Worm (Caenorhabditis elegans) whole organism, L3 larva: Measurements from ENCODE around the gene C01G12.3.

Experiments used
- R02D3.7 ChIP-seq: fragments of 150-350 bp; optimal IDR thresholded peaks from 2 replicates; lab custom pipeline; 2014; ENCODE audit warnings: missing biosample characterization, missing genetic modification characterization
- ZK546.5 ChIP-seq: sonication (generic microtip); optimal IDR thresholded peaks from 2 replicates; lab custom pipeline; 2017; ENCODE audit warnings: missing biosample characterization, missing genetic modification characterization
- aly-2 ChIP-seq: fragments of 150-350 bp; optimal IDR thresholded peaks from 2 replicates; lab custom pipeline; 2014; ENCODE audit warnings: missing biosample characterization, missing genetic modification characterization
- ceh-28 ChIP-seq: fragments of 150-350 bp; optimal IDR thresholded peaks from 2 replicates; lab custom pipeline; 2014; ENCODE audit warnings: missing biosample characterization, missing genetic modification reagents, missing genetic modification characterization
- ceh-82 ChIP-seq: fragments of 150-350 bp; optimal IDR thresholded peaks from 2 replicates; lab custom pipeline; 2014; ENCODE audit warnings: missing biosample characterization, missing genetic modification characterization
- egl-27 ChIP-seq: sonication (generic microtip); optimal IDR thresholded peaks from 4 replicates; lab custom pipeline; 2017; ENCODE audit warnings: missing biosample characterization, missing genetic modification reagents, missing genetic modification characterization
- egl-5 ChIP-seq: fragments of 150-350 bp; optimal IDR thresholded peaks from 2 replicates; lab custom pipeline; 2017; ENCODE audit warnings: missing biosample characterization, missing genetic modification reagents, missing genetic modification characterization, inconsistent platforms
- elt-2 ChIP-seq: sonication (generic microtip); optimal IDR thresholded peaks from 2 replicates; lab custom pipeline; 2016; ENCODE audit warnings: missing genetic modification reagents, mild to moderate bottlenecking, missing genetic modification characterization, missing compliant biosample characterization
- eor-1 ChIP-seq, 2 experiments: fragments of 150-350 bp; optimal IDR thresholded peaks; 2 replicates each; lab custom pipeline; 2014 to 2018; ENCODE audit warnings: missing biosample characterization in 2 of 2, missing genetic modification characterization in 2 of 2
- fkh-10 ChIP-seq: sonication (generic microtip); optimal IDR thresholded peaks from 2 replicates; lab custom pipeline; 2017; ENCODE audit warnings: missing biosample characterization, missing genetic modification reagents, missing genetic modification characterization
- hmg-11 ChIP-seq: sonication (generic microtip); optimal IDR thresholded peaks from 2 replicates; lab custom pipeline; 2016; ENCODE audit warnings: missing genetic modification characterization, missing compliant biosample characterization
- jun-1 ChIP-seq: fragments of 150-350 bp; optimal IDR thresholded peaks from 2 replicates; lab custom pipeline; 2014; ENCODE audit warnings: missing biosample characterization, missing genetic modification reagents, missing genetic modification characterization
- lin-15B ChIP-seq: fragments of 150-350 bp; optimal IDR thresholded peaks from 2 replicates; lab custom pipeline; 2014; ENCODE audit warnings: missing biosample characterization, missing genetic modification characterization
- lsy-12 ChIP-seq: sonication (generic microtip); optimal IDR thresholded peaks from 2 replicates; lab custom pipeline; 2016; ENCODE audit warnings: mild to moderate bottlenecking, missing genetic modification characterization, missing compliant biosample characterization
- mdl-1 ChIP-seq: fragments of 150-350 bp; optimal IDR thresholded peaks from 2 replicates; lab custom pipeline; 2014; ENCODE audit warnings: missing biosample characterization, missing genetic modification characterization
- nfya-1 ChIP-seq: sonication (generic microtip); optimal IDR thresholded peaks from 2 replicates; lab custom pipeline; 2017; ENCODE audit warnings: missing genetic modification characterization, mild to moderate bottlenecking, missing compliant biosample characterization, antibody characterized with exemption, moderate library complexity; ENCODE audit not compliant: insufficient read depth
- nhr-11 ChIP-seq: fragments of 150-350 bp; optimal IDR thresholded peaks from 2 replicates; lab custom pipeline; 2014; ENCODE audit warnings: missing biosample characterization, missing genetic modification characterization
- nhr-23 ChIP-seq: fragments of 150-350 bp; optimal IDR thresholded peaks from 2 replicates; lab custom pipeline; 2014; ENCODE audit warnings: missing biosample characterization, missing genetic modification reagents, missing genetic modification characterization
- nhr-237 ChIP-seq: fragments of 150-350 bp; optimal IDR thresholded peaks from 2 replicates; lab custom pipeline; 2014; ENCODE audit warnings: missing biosample characterization, missing genetic modification characterization
- nhr-25 ChIP-seq: sonication (generic microtip); optimal IDR thresholded peaks from 2 replicates; lab custom pipeline; 2017; ENCODE audit warnings: missing biosample characterization, missing genetic modification characterization
- nhr-28 ChIP-seq: fragments of 150-350 bp; optimal IDR thresholded peaks from 2 replicates; lab custom pipeline; 2014; ENCODE audit warnings: missing biosample characterization, missing genetic modification characterization
- nhr-43 ChIP-seq: sonication (generic microtip); optimal IDR thresholded peaks from 2 replicates; lab custom pipeline; 2016; ENCODE audit warnings: mild to moderate bottlenecking, missing genetic modification characterization, missing compliant biosample characterization; ENCODE audit not compliant: poor library complexity, severe bottlenecking
- nhr-67 ChIP-seq: fragments of 150-350 bp; optimal IDR thresholded peaks from 2 replicates; lab custom pipeline; 2014; ENCODE audit warnings: missing biosample characterization, missing genetic modification characterization
- nhr-77 ChIP-seq: fragments of 150-350 bp; optimal IDR thresholded peaks from 2 replicates; lab custom pipeline; 2014; ENCODE audit warnings: missing biosample characterization, missing genetic modification characterization
- pha-4 ChIP-seq: fragments of 150-350 bp; optimal IDR thresholded peaks from 2 replicates; lab custom pipeline; 2014; ENCODE audit warnings: missing biosample characterization, missing genetic modification reagents, missing genetic modification characterization
- pqm-1 ChIP-seq: fragments of 150-350 bp; optimal IDR thresholded peaks from 2 replicates; lab custom pipeline; 2017; ENCODE audit warnings: missing biosample characterization, missing genetic modification characterization, inconsistent platforms
- skn-1 ChIP-seq: fragments of 150-350 bp; optimal IDR thresholded peaks from 2 replicates; lab custom pipeline; 2014; ENCODE audit warnings: missing biosample characterization, missing genetic modification characterization
- snpc-4 ChIP-seq: fragments of 150-350 bp; optimal IDR thresholded peaks from 2 replicates; lab custom pipeline; 2014; ENCODE audit warnings: missing biosample characterization, missing genetic modification characterization
- tbx-2 ChIP-seq: sonication (generic microtip); optimal IDR thresholded peaks from 2 replicates; lab custom pipeline; 2016; ENCODE audit warnings: mild to moderate bottlenecking, missing genetic modification characterization, missing compliant biosample characterization
- unc-39 ChIP-seq: sonication (generic microtip); optimal IDR thresholded peaks from 4 replicates; lab custom pipeline; 2017; ENCODE audit warnings: missing biosample characterization, missing genetic modification characterization
- unc-62 ChIP-seq: fragments of 150-350 bp; sonication (generic microtip); optimal IDR thresholded peaks from 4 replicates; lab custom pipeline; 2014; ENCODE audit warnings: missing biosample characterization, missing genetic modification reagents, missing genetic modification characterization
- ztf-11 ChIP-seq: fragments of 150-350 bp; optimal IDR thresholded peaks from 2 replicates; lab custom pipeline; 2014; ENCODE audit warnings: missing biosample characterization, missing genetic modification characterization
- ztf-4 ChIP-seq: fragments of 150-350 bp; optimal IDR thresholded peaks from 2 replicates; lab custom pipeline; 2014; ENCODE audit warnings: missing biosample characterization, missing genetic modification characterization

C01G12.3 gene

ce11 chrII:14567811-14568210 lies 14.3 kb downstream of the C01G12.3 start:
- TF ChIP-seq nhr-23 (tag; lab: Kevin White, UChicago) (no peak), lsy-12 (no peak), ztf-11 (tag; lab: Kevin White, UChicago) (no peak), egl-27 (tag; lab: Kevin White, UChicago) (no peak), unc-62 (no peak), tbx-2 (tag; lab: Kevin White, UChicago) (no peak), nhr-67 (tag; lab: Kevin White, UChicago) (no peak), lin-15B (tag; lab: Kevin White, UChicago) (no peak), ztf-4 (tag; lab: Kevin White, UChicago) (no peak)

- TF ChIP-seq nfya-1: peak; percentile 44
These were observed 18.2 kb downstream of the C01G12.3 start for ce11 chrII:14563766-14564370.

DNA sequence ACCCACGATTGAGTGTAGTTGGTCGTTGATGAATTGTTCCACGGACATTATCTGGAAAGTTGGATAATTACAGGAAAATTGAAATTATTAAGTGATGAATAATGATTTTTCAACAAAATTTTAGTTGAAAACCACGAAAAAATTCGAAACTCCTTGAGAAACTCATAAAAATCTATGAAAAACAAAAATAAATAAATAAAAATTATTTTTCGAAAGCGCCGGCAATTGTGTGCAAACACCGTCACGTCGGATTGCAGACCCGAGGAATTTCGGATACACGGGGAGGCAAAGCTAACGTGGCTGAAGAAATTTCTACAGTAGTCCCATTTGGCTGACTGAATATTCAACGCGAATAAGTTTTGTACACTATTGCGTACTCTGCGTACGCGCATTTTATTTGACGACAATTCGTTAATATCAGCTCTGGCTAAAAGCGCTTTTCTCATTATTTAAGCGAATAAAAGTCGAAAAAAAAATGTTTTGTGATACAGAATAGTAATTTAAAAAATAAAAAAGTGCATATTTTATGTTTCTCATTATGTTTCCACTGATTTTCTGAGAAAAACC lies 20.5 kb downstream of the C01G12.3 start, which contains the start of gene mog-4:
mog-4 (minus strand) TSS at position 51 of the 567 bp plus-strand sequence.
- TF ChIP-seq jun-1 (peak; percentile 80), mdl-1 (tag; lab: Kevin White, UChicago) (peak; percentile 1), ZK546.5 (tag; lab: Kevin White, UChicago) (peak; percentile 42), nhr-23 (tag; lab: Kevin White, UChicago) (peak; percentile 93), nhr-25 (tag; lab: Kevin White, UChicago) (peak; percentile 49), pqm-1 (peak; percentile 68), nhr-77 (tag; lab: Kevin White, UChicago) (peak; percentile 90), egl-27 (tag; lab: Kevin White, UChicago) (peak; percentile 31), nhr-43 (tag; lab: Kevin White, UChicago) (peak; percentile 98), lsy-12 (peak; percentile 97), ceh-28 (tag; lab: Kevin White, UChicago) (peak; percentile 75), pha-4 (tag; lab: Kevin White, UChicago) (peak; percentile 83), R02D3.7 (tag; lab: Kevin White, UChicago) (peak; percentile 79), fkh-10 (GFP tag; lab: Kevin White, UChicago) (peak; percentile 17), skn-1 (tag; lab: Kevin White, UChicago) (peak; percentile 80), hmg-11 (tag; lab: Kevin White, UChicago) (peak; percentile 86), nfya-1 (peak; percentile 89), lin-15B (tag; lab: Kevin White, UChicago) (peak; percentile 87), nhr-11 (tag; lab: Kevin White, UChicago) (peak; percentile 79), snpc-4 (tag; lab: Kevin White, UChicago) (peak; percentile 58), elt-2 (peak; percentile 81), ceh-82 (tag; lab: Kevin White, UChicago) (peak; percentile 32), egl-5 (tag; lab: Kevin White, UChicago) (peak; percentile 76), tbx-2 (tag; lab: Kevin White, UChicago) (peak; percentile 92)
- TF ChIP-seq, all 47 proteins: peak for 24; not testable (repeated sequence) for 23

ce11 chrII:14555019-14555418 lies 27.1 kb downstream of the C01G12.3 start:
- no peak for TF ChIP-seq egl-27 (tag; lab: Kevin White, UChicago)
- peak; percentile 51 for TF ChIP-seq fkh-10 (GFP tag; lab: Kevin White, UChicago)

- TF ChIP-seq unc-39 (tag; lab: Kevin White, UChicago) (no peak), nhr-28 (tag; lab: Kevin White, UChicago) (no peak), eor-1 (tag; optimal IDR thresholded peaks at IDR 0.05; lab: Kevin White, UChicago) (no peak), nhr-11 (tag; lab: Kevin White, UChicago) (no peak), nhr-237 (tag; lab: Kevin White, UChicago) (no peak), ztf-11 (tag; lab: Kevin White, UChicago) (no peak), aly-2 (tag; lab: Kevin White, UChicago) (no peak)
These were observed 31.5 kb downstream of the C01G12.3 start, which contains the start of gene nlp-41 for ce11 chrII:14550613-14551012. TSS of gene nlp-41 (plus strand) at chrII:14550913.
